Worm (Caenorhabditis elegans) whole organism, mixed stage, embryonic: Measurements from ENCODE around the gene toca-1.

Experiments
- M03D4.4 ChIP-seq: sonication (generic microtip); optimal IDR thresholded peaks from 2 replicates; lab custom pipeline; 2017; ENCODE audit warnings: mild to moderate bottlenecking, missing genetic modification characterization, missing compliant biosample characterization
- bed-3 ChIP-seq: fragments of 200-800 bp; sonication (Bioruptor generic); optimal IDR thresholded peaks from 3 replicates; lab custom pipeline; 2018; ENCODE audit warnings: mild to moderate bottlenecking, missing genetic modification characterization, moderate library complexity, missing compliant biosample characterization
- blmp-1 ChIP-seq: fragments of 150-350 bp; optimal IDR thresholded peaks from 2 replicates; lab custom pipeline; 2014; ENCODE audit warnings: missing biosample characterization, missing genetic modification characterization
- ceh-39 ChIP-seq: fragments of 150-350 bp; optimal IDR thresholded peaks from 2 replicates; lab custom pipeline; 2014; ENCODE audit warnings: missing biosample characterization, missing genetic modification characterization
- ceh-43 ChIP-seq: fragments of 200-800 bp; sonication (Bioruptor generic); optimal IDR thresholded peaks from 2 replicates; lab custom pipeline; 2018; ENCODE audit warnings: mild to moderate bottlenecking, missing genetic modification characterization, moderate library complexity, missing compliant biosample characterization
- ceh-83 ChIP-seq: fragments of 200-800 bp; sonication (Bioruptor generic); optimal IDR thresholded peaks from 2 replicates; lab custom pipeline; 2018; ENCODE audit warnings: mild to moderate bottlenecking, missing genetic modification characterization, missing compliant biosample characterization
- cnd-1 ChIP-seq: fragments of 200-800 bp; sonication (Bioruptor generic); optimal IDR thresholded peaks from 2 replicates; lab custom pipeline; 2018; ENCODE audit warnings: mild to moderate bottlenecking, missing genetic modification characterization, missing compliant biosample characterization
- flh-1 ChIP-seq: fragments of 200-800 bp; sonication (Bioruptor generic); optimal IDR thresholded peaks from 2 replicates; lab custom pipeline; 2018; ENCODE audit warnings: mild to moderate bottlenecking, missing genetic modification characterization, moderate library complexity, missing compliant biosample characterization
- ham-2 ChIP-seq: fragments of 200-800 bp; sonication (Bioruptor generic); optimal IDR thresholded peaks from 2 replicates; lab custom pipeline; 2018; ENCODE audit warnings: mild to moderate bottlenecking, missing genetic modification characterization, missing compliant biosample characterization
- hlh-1 ChIP-seq: fragments of 150-350 bp; optimal IDR thresholded peaks from 2 replicates; lab custom pipeline; 2014; ENCODE audit warnings: missing biosample characterization, missing genetic modification reagents, missing genetic modification characterization
- lin-13 ChIP-seq: fragments of 150-350 bp; optimal IDR thresholded peaks from 2 replicates; lab custom pipeline; 2014; ENCODE audit warnings: missing biosample characterization, missing genetic modification characterization
- lin-32 ChIP-seq: fragments of 200-800 bp; sonication (Bioruptor generic); optimal IDR thresholded peaks from 2 replicates; lab custom pipeline; 2018; ENCODE audit warnings: mild to moderate bottlenecking, missing genetic modification characterization, missing compliant biosample characterization
- mab-5 ChIP-seq: fragments of 150-350 bp; optimal IDR thresholded peaks from 2 replicates; lab custom pipeline; 2014; ENCODE audit warnings: missing biosample characterization, missing genetic modification characterization
- mep-1 ChIP-seq: fragments of 150-350 bp; optimal IDR thresholded peaks from 2 replicates; lab custom pipeline; 2017; ENCODE audit warnings: missing biosample characterization, missing genetic modification reagents, missing genetic modification characterization, inconsistent platforms
- nhr-12 ChIP-seq: fragments of 150-350 bp; optimal IDR thresholded peaks from 2 replicates; lab custom pipeline; 2014; ENCODE audit warnings: missing biosample characterization, missing genetic modification characterization
- nhr-2 ChIP-seq: fragments of 150-350 bp; optimal IDR thresholded peaks from 2 replicates; lab custom pipeline; 2014; ENCODE audit warnings: missing biosample characterization, missing genetic modification characterization
- nhr-237 ChIP-seq: fragments of 150-350 bp; optimal IDR thresholded peaks from 2 replicates; lab custom pipeline; 2014; ENCODE audit warnings: missing biosample characterization, missing genetic modification characterization
- nhr-76 ChIP-seq: sonication (generic microtip); optimal IDR thresholded peaks from 2 replicates; lab custom pipeline; 2017; ENCODE audit warnings: missing biosample characterization, missing genetic modification characterization
- pha-4 ChIP-seq: fragments of 150-350 bp; optimal IDR thresholded peaks from 2 replicates; lab custom pipeline; 2018; ENCODE audit warnings: missing biosample characterization, missing genetic modification reagents, missing genetic modification characterization
- sptf-1 ChIP-seq: sonication (generic microtip); optimal IDR thresholded peaks from 2 replicates; lab custom pipeline; 2017; ENCODE audit warnings: mild to moderate bottlenecking, missing genetic modification characterization, moderate library complexity, missing compliant biosample characterization
- tbx-8 ChIP-seq: fragments of 200-800 bp; sonication (Bioruptor generic); optimal IDR thresholded peaks from 2 replicates; lab custom pipeline; 2018; ENCODE audit warnings: mild to moderate bottlenecking, missing genetic modification characterization, moderate library complexity, missing compliant biosample characterization
- unc-120 ChIP-seq: sonication (generic microtip); optimal IDR thresholded peaks from 2 replicates; lab custom pipeline; 2017; ENCODE audit warnings: missing genetic modification characterization, missing compliant biosample characterization; ENCODE audit not compliant: poor library complexity, severe bottlenecking
- unc-39 ChIP-seq: fragments of 150-350 bp; optimal IDR thresholded peaks from 2 replicates; lab custom pipeline; 2014; ENCODE audit warnings: missing biosample characterization, missing genetic modification characterization
- zip-8 ChIP-seq: fragments of 150-350 bp; optimal IDR thresholded peaks from 2 replicates; lab custom pipeline; 2014; ENCODE audit warnings: missing biosample characterization, missing genetic modification characterization
- ztf-11 ChIP-seq: fragments of 150-350 bp; optimal IDR thresholded peaks from 2 replicates; lab custom pipeline; 2014; ENCODE audit warnings: missing biosample characterization, missing genetic modification characterization

toca-1 gene

ce11 chrX:1512307-1512706, 9.0 kb downstream of the toca-1 start:
- no peak for TF ChIP-seq ztf-11 (tag; lab: Kevin White, UChicago)
- no peak for TF ChIP-seq unc-120
- no peak for TF ChIP-seq flh-1
- no peak for TF ChIP-seq ham-2 (GFP tag; lab: Kevin White, UChicago)
- no peak for TF ChIP-seq mep-1 (tag; lab: Kevin White, UChicago)
- no peak for TF ChIP-seq bed-3 (GFP tag; lab: Kevin White, UChicago)
- no peak for TF ChIP-seq nhr-12 (tag; lab: Kevin White, UChicago)
- TF ChIP-seq sptf-1 (tag; lab: Kevin White, UChicago) = no peak
- no peak for TF ChIP-seq nhr-76 (tag; lab: Kevin White, UChicago)
- TF ChIP-seq ceh-39 (tag; lab: Kevin White, UChicago) = no peak
- TF ChIP-seq unc-39 (tag; lab: Kevin White, UChicago) = no peak
- TF ChIP-seq zip-8 (tag; lab: Kevin White, UChicago) = no peak
- TF ChIP-seq lin-32 (GFP tag; lab: Kevin White, UChicago) = no peak
- no peak for TF ChIP-seq lin-13 (tag; lab: Kevin White, UChicago)
- no peak for TF ChIP-seq blmp-1 (tag; lab: Kevin White, UChicago)
- no peak for TF ChIP-seq ceh-43 (GFP tag; lab: Kevin White, UChicago)
- no peak for TF ChIP-seq nhr-2
- no peak for TF ChIP-seq M03D4.4 (tag; lab: Kevin White, UChicago)

- no peak for TF ChIP-seq bed-3 (GFP tag; lab: Kevin White, UChicago)
- TF ChIP-seq hlh-1 (tag; lab: Kevin White, UChicago) = peak; percentile 42
These were observed 16.7 kb downstream of the toca-1 start for ce11 chrX:1504529-1505080.

- TF ChIP-seq zip-8 (tag; lab: Kevin White, UChicago) = no peak
- TF ChIP-seq ceh-43 (GFP tag; lab: Kevin White, UChicago) = no peak
- no peak for TF ChIP-seq unc-39 (tag; lab: Kevin White, UChicago)
- TF ChIP-seq mep-1 (tag; lab: Kevin White, UChicago) = no peak
- TF ChIP-seq cnd-1 (tag; lab: Kevin White, UChicago) = no peak
- TF ChIP-seq pha-4 = no peak
- no peak for TF ChIP-seq blmp-1 (tag; lab: Kevin White, UChicago)
- TF ChIP-seq ceh-83 (GFP tag; lab: Kevin White, UChicago) = no peak
- TF ChIP-seq, all 35 proteins: peak for 0
These were observed 17.4 kb downstream of the toca-1 start for ce11 chrX:1503698-1504501.

ce11 chrX:1502914-1503313, 18.4 kb downstream of the toca-1 start:
- no peak for TF ChIP-seq hlh-1 (tag; lab: Kevin White, UChicago)
- no peak for TF ChIP-seq tbx-8 (GFP tag; lab: Kevin White, UChicago)
- TF ChIP-seq zip-8 (tag; lab: Kevin White, UChicago) = no peak
- TF ChIP-seq pha-4 = no peak
- TF ChIP-seq blmp-1 (tag; lab: Kevin White, UChicago) = no peak
- no peak for TF ChIP-seq ham-2 (GFP tag; lab: Kevin White, UChicago)

- TF ChIP-seq mab-5 (tag; lab: Kevin White, UChicago) (no peak), unc-120 (no peak)
These were observed 18.8 kb downstream of the toca-1 start, which contains the start of gene F09E10.1 for ce11 chrX:1502490-1502889. Gene F09E10.1, plus strand, starts transcription at chrX:1502790.

- no peak for TF ChIP-seq M03D4.4 (tag; lab: Kevin White, UChicago)
- TF ChIP-seq unc-120 = no peak
- TF ChIP-seq tbx-8 (GFP tag; lab: Kevin White, UChicago) = no peak
- no peak for TF ChIP-seq bed-3 (GFP tag; lab: Kevin White, UChicago)
- no peak for TF ChIP-seq ceh-83 (GFP tag; lab: Kevin White, UChicago)
- no peak for TF ChIP-seq sptf-1 (tag; lab: Kevin White, UChicago)
- TF ChIP-seq ceh-39 (tag; lab: Kevin White, UChicago) = no peak
- TF ChIP-seq lin-13 (tag; lab: Kevin White, UChicago) = no peak
- TF ChIP-seq nhr-237 (tag; lab: Kevin White, UChicago) = no peak
- no peak for TF ChIP-seq lin-32 (GFP tag; lab: Kevin White, UChicago)
These were observed 19.5 kb downstream of the toca-1 start, which contains the start of gene F09E10.7 for ce11 chrX:1501752-1502151. Gene F09E10.7, minus strand, starts transcription at chrX:1501852.
